Worm (Caenorhabditis elegans): ENCODE results near the gene ZK896.4.

DNA sequence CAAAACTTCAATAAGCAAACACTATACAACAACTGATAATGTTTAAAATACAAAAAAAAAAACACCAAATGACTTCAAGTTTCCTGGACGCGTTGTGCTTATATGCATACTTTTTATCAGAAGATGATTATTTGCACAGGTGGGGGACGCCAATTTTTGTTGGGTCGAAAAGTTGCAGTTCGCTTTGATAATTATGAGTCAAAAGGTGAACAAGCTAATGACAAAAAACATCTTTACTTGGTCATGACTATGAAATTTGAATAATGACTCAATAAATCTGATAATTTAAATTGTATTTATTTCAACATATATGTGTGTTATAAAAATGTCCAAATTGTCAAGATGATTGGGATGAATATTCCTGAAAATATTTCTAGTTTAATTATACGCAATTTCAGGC, at the start of gene ZK896.4:
- TF ChIP-seq zfh-2 (GFP tag; conservative IDR thresholded peaks at IDR 0.05) (no peak), B0336.3 (GFP tag; IDR thresholded peaks at IDR 0.05) (no peak), F57C9.4 (tag; optimal IDR thresholded peaks at IDR 0.05) (no peak), atf-7 (tag; optimal IDR thresholded peaks at IDR 0.05) (no peak)
